Fruit fly (Drosophila melanogaster): ENCODE results near the gene CG10333.
A peak's percentile ranks its signal among the peaks of the same experiment; 100 is the strongest.

The CG10333 gene

dm6 chr2L:18563020-18563546 lies 43.5 kb upstream of the CG10333 start:
- TF ChIP-seq Pif1A (GFP tag; optimal IDR thresholded peaks at IDR 0.05): peak; percentile 61
- TF ChIP-seq CG8301 (tag; optimal IDR thresholded peaks at IDR 0.05): peak; percentile 60
- peak; percentile 52 for TF ChIP-seq CG15710 (tag; optimal IDR thresholded peaks at IDR 0.05)
- TF ChIP-seq fd96Ca (GFP tag; IDR thresholded peaks at IDR 0.05): peak; percentile 63; the same call in 1 of the 3 replicates
- peak; percentile 41 for TF ChIP-seq CG17806 (tag; optimal IDR thresholded peaks at IDR 0.05)
- TF ChIP-seq EcR (GFP tag; optimal IDR thresholded peaks at IDR 0.05): peak; percentile 2
- TF ChIP-seq D1 (tag; optimal IDR thresholded peaks at IDR 0.05): no peak
- TF ChIP-seq CG14655 (GFP tag; optimal IDR thresholded peaks at IDR 0.05): peak; percentile 61
- peak; percentile 94 for TF ChIP-seq CG12605 (GFP tag; IDR thresholded peaks at IDR 0.05)
- peak; percentile 80 for TF ChIP-seq Ets98B (GFP tag; IDR thresholded peaks at IDR 0.05)
- peak; percentile 25 for TF ChIP-seq CG34367 (tag; optimal IDR thresholded peaks at IDR 0.05)
- TF ChIP-seq CG9948 (tag; optimal IDR thresholded peaks at IDR 0.05): peak; percentile 14
- peak; percentile 47 for TF ChIP-seq Pif1B (GFP tag; optimal IDR thresholded peaks at IDR 0.05)
- peak; percentile 80 for TF ChIP-seq CG4496 (GFP tag; IDR thresholded peaks at IDR 0.05)
- TF ChIP-seq CG32121 (GFP tag; IDR thresholded peaks at IDR 0.05): peak; percentile 72
- peak; percentile 90 for TF ChIP-seq gl (tag; optimal IDR thresholded peaks at IDR 0.05)
- peak; percentile 76 for TF ChIP-seq CG13204 (GFP tag; optimal IDR thresholded peaks at IDR 0.05)
- TF ChIP-seq Snoo (tag; optimal IDR thresholded peaks at IDR 0.05): no peak
- TF ChIP-seq CG8159 (tag; optimal IDR thresholded peaks at IDR 0.05): peak; percentile 50
- TF ChIP-seq CG10348 (GFP tag; IDR thresholded peaks at IDR 0.05): no peak
- no peak for TF ChIP-seq rn (GFP tag; IDR thresholded peaks at IDR 0.05)

- TF ChIP-seq Snoo (tag; optimal IDR thresholded peaks at IDR 0.05) (no peak), CG12605 (GFP tag; IDR thresholded peaks at IDR 0.05) (no peak), Pif1B (GFP tag; optimal IDR thresholded peaks at IDR 0.05) (no peak), rn (GFP tag; IDR thresholded peaks at IDR 0.05) (no peak), gl (tag; optimal IDR thresholded peaks at IDR 0.05) (no peak), CG4496 (GFP tag; IDR thresholded peaks at IDR 0.05) (no peak)
Observed at dm6 chr2L:18563991-18564390, 42.6 kb upstream of the CG10333 start.

dm6 chr2L:18564417-18564816 lies 42.2 kb upstream of the CG10333 start:
- no peak for TF ChIP-seq CG13204 (GFP tag; optimal IDR thresholded peaks at IDR 0.05)
- TF ChIP-seq CG10348 (GFP tag; IDR thresholded peaks at IDR 0.05): no peak
- 0 out of 3 replicates have a peak, but pooled peaks have one; percentile 10 for TF ChIP-seq CG4496 (GFP tag; IDR thresholded peaks at IDR 0.05)

- peak; percentile 73 for TF ChIP-seq EcR (GFP tag; optimal IDR thresholded peaks at IDR 0.05)
- TF ChIP-seq Ets98B (GFP tag; IDR thresholded peaks at IDR 0.05): no peak; the same call in 1 of the 2 replicates
- peak; percentile 61 for TF ChIP-seq CG14655 (GFP tag; optimal IDR thresholded peaks at IDR 0.05)
- peak; percentile 57; the same call in 1 of the 3 replicates for TF ChIP-seq CG4496 (GFP tag; IDR thresholded peaks at IDR 0.05)
- peak; percentile 13 for TF ChIP-seq Pif1A (GFP tag; optimal IDR thresholded peaks at IDR 0.05)
- TF ChIP-seq CG10348 (GFP tag; IDR thresholded peaks at IDR 0.05): no peak
- TF ChIP-seq CG9948 (tag; optimal IDR thresholded peaks at IDR 0.05): peak; percentile 49
- TF ChIP-seq Pif1B (GFP tag; optimal IDR thresholded peaks at IDR 0.05): peak; percentile 29
- peak; percentile 22; the same call in 1 of the 3 replicates for TF ChIP-seq fd96Ca (GFP tag; IDR thresholded peaks at IDR 0.05)
- TF ChIP-seq CG8159 (tag; optimal IDR thresholded peaks at IDR 0.05): peak; percentile 60
- peak; percentile 44 for TF ChIP-seq CG34367 (tag; optimal IDR thresholded peaks at IDR 0.05)
- TF ChIP-seq CG17806 (tag; optimal IDR thresholded peaks at IDR 0.05): peak; percentile 51
- TF ChIP-seq rn (GFP tag; IDR thresholded peaks at IDR 0.05): no peak
- peak; percentile 43 for TF ChIP-seq CG8301 (tag; optimal IDR thresholded peaks at IDR 0.05)
- TF ChIP-seq Snoo (tag; optimal IDR thresholded peaks at IDR 0.05): no peak
- peak; percentile 66 for TF ChIP-seq CG15710 (tag; optimal IDR thresholded peaks at IDR 0.05)
Observed at dm6 chr2L:18566235-18567158, 40.1 kb upstream of the CG10333 start.

dm6 chr2L:18567563-18567962 lies 39.1 kb upstream of the CG10333 start:
- TF ChIP-seq gl (tag; optimal IDR thresholded peaks at IDR 0.05): peak; percentile 55
- no peak for TF ChIP-seq CG10348 (GFP tag; IDR thresholded peaks at IDR 0.05)
- TF ChIP-seq CG8159 (tag; optimal IDR thresholded peaks at IDR 0.05): peak; percentile 29
- peak; percentile 10; the same call in 1 of the 2 replicates for TF ChIP-seq Ets98B (GFP tag; IDR thresholded peaks at IDR 0.05)
- TF ChIP-seq CG8301 (tag; optimal IDR thresholded peaks at IDR 0.05): no peak
- no peak for TF ChIP-seq CG12605 (GFP tag; IDR thresholded peaks at IDR 0.05)
- TF ChIP-seq CG4496 (GFP tag; IDR thresholded peaks at IDR 0.05): peak; percentile 57; the same call in 1 of the 3 replicates
- peak; percentile 31 for TF ChIP-seq CG13204 (GFP tag; optimal IDR thresholded peaks at IDR 0.05)
- no peak for TF ChIP-seq CG14655 (GFP tag; optimal IDR thresholded peaks at IDR 0.05)
- TF ChIP-seq rn (GFP tag; IDR thresholded peaks at IDR 0.05): no peak
- peak; percentile 37 for TF ChIP-seq Pif1B (GFP tag; optimal IDR thresholded peaks at IDR 0.05)
- no peak for TF ChIP-seq fd96Ca (GFP tag; IDR thresholded peaks at IDR 0.05)
- no peak for TF ChIP-seq Snoo (tag; optimal IDR thresholded peaks at IDR 0.05)
- peak; percentile 50 for TF ChIP-seq Pif1A (GFP tag; optimal IDR thresholded peaks at IDR 0.05)
- TF ChIP-seq CG9948 (tag; optimal IDR thresholded peaks at IDR 0.05): no peak
- TF ChIP-seq CG17806 (tag; optimal IDR thresholded peaks at IDR 0.05): no peak
- TF ChIP-seq EcR (GFP tag; optimal IDR thresholded peaks at IDR 0.05): no peak
- TF ChIP-seq CG32121 (GFP tag; IDR thresholded peaks at IDR 0.05): no peak
- TF ChIP-seq D1 (tag; optimal IDR thresholded peaks at IDR 0.05): no peak
- TF ChIP-seq CG34367 (tag; optimal IDR thresholded peaks at IDR 0.05): peak; percentile 21
- peak; percentile 3 for TF ChIP-seq CG15710 (tag; optimal IDR thresholded peaks at IDR 0.05)

Measured in whole organism, pupa.